Worm (Caenorhabditis elegans) whole organism, early embryonic: ENCODE results near the gene cdd-2.

Source experiments
- B0310.2 ChIP-seq: sonication (generic microtip); optimal IDR thresholded peaks from 2 replicates; lab custom pipeline; 2016; ENCODE audit warnings: mild to moderate bottlenecking, missing genetic modification characterization, missing compliant biosample characterization
- F13C5.2 ChIP-seq: sonication (generic microtip); optimal IDR thresholded peaks from 2 replicates; lab custom pipeline; 2017; ENCODE audit warnings: mild to moderate bottlenecking, missing genetic modification characterization, inconsistent platforms, missing compliant biosample characterization
- aly-1 ChIP-seq: sonication (generic microtip); optimal IDR thresholded peaks from 2 replicates; lab custom pipeline; 2016; ENCODE audit warnings: missing genetic modification characterization, missing compliant biosample characterization
- ama-1 ChIP-seq: fragments of 150-350 bp; optimal IDR thresholded peaks from 2 replicates; lab custom pipeline; 2014
- ceh-13 ChIP-seq: fragments of 200-800 bp; sonication (Bioruptor generic); optimal IDR thresholded peaks from 2 replicates; lab custom pipeline; 2018; ENCODE audit warnings: mild to moderate bottlenecking, missing genetic modification characterization, missing compliant biosample characterization
- ceh-36 ChIP-seq: sonication (generic microtip); optimal IDR thresholded peaks from 2 replicates; lab custom pipeline; 2016; ENCODE audit warnings: missing genetic modification characterization, inconsistent platforms, missing compliant biosample characterization
- ets-7 ChIP-seq: sonication (generic microtip); optimal IDR thresholded peaks from 2 replicates; lab custom pipeline; 2016; ENCODE audit warnings: missing genotype, missing genetic modification characterization, missing compliant biosample characterization
- flt-1 ChIP-seq: fragments of 200-800 bp; sonication (Bioruptor generic); IDR thresholded peaks from 2 replicates; pipeline ENCODE4 v1.3.6; 2022; ENCODE audit warnings: missing genetic modification characterization, missing compliant biosample characterization
- hmbx-1 ChIP-seq: sonication (generic microtip); optimal IDR thresholded peaks from 2 replicates; lab custom pipeline; 2016; ENCODE audit warnings: mild to moderate bottlenecking, missing genetic modification characterization, missing compliant biosample characterization
- hmg-4 ChIP-seq: fragments of 200-800 bp; sonication (Bioruptor generic); optimal IDR thresholded peaks from 2 replicates; lab custom pipeline; 2018; ENCODE audit warnings: mild to moderate bottlenecking, missing genetic modification characterization, missing compliant biosample characterization
- hnd-1 ChIP-seq: sonication (generic microtip); optimal IDR thresholded peaks from 2 replicates; lab custom pipeline; 2016; ENCODE audit warnings: missing genetic modification characterization, missing compliant biosample characterization
- pes-1 ChIP-seq: fragments of 200-800 bp; sonication (Bioruptor generic); IDR thresholded peaks from 2 replicates; pipeline ENCODE4 v1.3.6; 2022; ENCODE audit warnings: missing genetic modification reagents, missing genetic modification characterization, missing compliant biosample characterization
- scrt-1 ChIP-seq: fragments of 200-800 bp; sonication (Bioruptor generic); IDR thresholded peaks from 2 replicates; pipeline ENCODE4 v1.3.6; 2022; ENCODE audit warnings: missing genetic modification characterization, missing compliant biosample characterization
- sea-1 ChIP-seq: fragments of 200-800 bp; sonication (Bioruptor generic); conservative IDR thresholded peaks from 2 replicates; pipeline ENCODE4 v1.3.6; 2022; ENCODE audit warnings: missing genetic modification characterization, missing compliant biosample characterization
- tbx-11 ChIP-seq: fragments of 200-800 bp; sonication (Bioruptor generic); IDR thresholded peaks from 2 replicates; pipeline ENCODE4 v1.3.6; 2022; ENCODE audit warnings: missing genetic modification characterization, missing compliant biosample characterization
- tbx-37 ChIP-seq: fragments of 200-800 bp; sonication (Bioruptor generic); conservative IDR thresholded peaks from 2 replicates; pipeline ENCODE4 v1.3.6; 2022; ENCODE audit warnings: missing genetic modification reagents, missing genetic modification characterization, missing compliant biosample characterization
- tra-4 ChIP-seq: sonication (generic microtip); optimal IDR thresholded peaks from 2 replicates; lab custom pipeline; 2017; ENCODE audit warnings: missing genetic modification characterization, missing compliant biosample characterization

Gene cdd-2

ce11 chrIV:7547843-7548578 is at the start of gene cdd-2, which contains the start of gene oef-1:
Gene cdd-2, minus strand, starts transcription at chrIV:7547893.
Gene oef-1, plus strand, starts transcription at chrIV:7548417.
- TF ChIP-seq ceh-13 (no peak), flt-1 (GFP tag; lab: Robert Waterston, UW) (no peak), sea-1 (GFP tag; lab: Robert Waterston, UW) (no peak), pes-1 (no peak), hnd-1 (tag; lab: Kevin White, UChicago) (no peak), B0310.2 (no peak), scrt-1 (GFP tag; lab: Robert Waterston, UW) (no peak), F13C5.2 (no peak), hmg-4 (GFP tag; lab: Kevin White, UChicago) (no peak), ama-1 (no peak), ets-7 (tag; lab: Kevin White, UChicago) (no peak), tra-4 (tag; lab: Kevin White, UChicago) (no peak), tbx-37 (GFP tag; lab: Robert Waterston, UW) (no peak), ceh-36 (tag; lab: Kevin White, UChicago) (no peak), aly-1 (tag; lab: Kevin White, UChicago) (no peak), hmbx-1 (tag; lab: Kevin White, UChicago) (no peak), tbx-11 (no peak)

ce11 chrIV:7588631-7589030 is 40.9 kb upstream of the cdd-2 start, which contains the start of gene cla-1:
Gene cla-1, plus strand, starts transcription at chrIV:7588931.
- TF ChIP-seq scrt-1 (GFP tag; lab: Robert Waterston, UW), result no peak
- no peak for TF ChIP-seq pes-1
- no peak for TF ChIP-seq F13C5.2
- TF ChIP-seq tra-4 (tag; lab: Kevin White, UChicago), result no peak
- no peak for TF ChIP-seq tbx-37 (GFP tag; lab: Robert Waterston, UW)
- no peak for TF ChIP-seq ama-1
- no peak for TF ChIP-seq hnd-1 (tag; lab: Kevin White, UChicago)
- TF ChIP-seq tbx-11, result no peak
- TF ChIP-seq hmbx-1 (tag; lab: Kevin White, UChicago), result no peak
- no peak for TF ChIP-seq aly-1 (tag; lab: Kevin White, UChicago)
- no peak for TF ChIP-seq hmg-4 (GFP tag; lab: Kevin White, UChicago)
- no peak for TF ChIP-seq flt-1 (GFP tag; lab: Robert Waterston, UW)
- TF ChIP-seq B0310.2, result no peak

- no peak for TF ChIP-seq scrt-1 (GFP tag; lab: Robert Waterston, UW)
- TF ChIP-seq hmbx-1 (tag; lab: Kevin White, UChicago), result no peak
- TF ChIP-seq tra-4 (tag; lab: Kevin White, UChicago), result no peak
- no peak for TF ChIP-seq hnd-1 (tag; lab: Kevin White, UChicago)
- TF ChIP-seq ceh-13, result no peak
- no peak for TF ChIP-seq F13C5.2
- no peak for TF ChIP-seq tbx-11
- no peak for TF ChIP-seq tbx-37 (GFP tag; lab: Robert Waterston, UW)
- no peak for TF ChIP-seq hmg-4 (GFP tag; lab: Kevin White, UChicago)
- no peak for TF ChIP-seq ama-1
- TF ChIP-seq ets-7 (tag; lab: Kevin White, UChicago), result no peak
- no peak for TF ChIP-seq flt-1 (GFP tag; lab: Robert Waterston, UW)
- no peak for TF ChIP-seq aly-1 (tag; lab: Kevin White, UChicago)
These were observed 39.3 kb upstream of the cdd-2 start for ce11 chrIV:7586972-7587371.

- TF ChIP-seq ets-7 (tag; lab: Kevin White, UChicago) (no peak), tra-4 (tag; lab: Kevin White, UChicago) (no peak), hnd-1 (tag; lab: Kevin White, UChicago) (no peak), B0310.2 (no peak), tbx-11 (no peak)
These were observed 37.7 kb upstream of the cdd-2 start for ce11 chrIV:7585273-7585882.

- TF ChIP-seq ceh-36 (tag; lab: Kevin White, UChicago) (no peak), scrt-1 (GFP tag; lab: Robert Waterston, UW) (no peak), tbx-37 (GFP tag; lab: Robert Waterston, UW) (no peak), ama-1 (no peak), sea-1 (GFP tag; lab: Robert Waterston, UW) (no peak), flt-1 (GFP tag; lab: Robert Waterston, UW) (peak; percentile 52; the same call in 1 of the 2 replicates), pes-1 (no peak), ets-7 (tag; lab: Kevin White, UChicago) (no peak), F13C5.2 (peak; percentile 72), hmg-4 (GFP tag; lab: Kevin White, UChicago) (no peak)
These were observed 32.4 kb upstream of the cdd-2 start, which contains the start of the genes cec-5 and nol-10 for ce11 chrIV:7580062-7580614. Gene cec-5, minus strand, starts transcription at chrIV:7580112. Gene nol-10, plus strand, starts transcription at chrIV:7580597.

- TF ChIP-seq tbx-37 (GFP tag; lab: Robert Waterston, UW) (no peak), aly-1 (tag; lab: Kevin White, UChicago) (no peak), scrt-1 (GFP tag; lab: Robert Waterston, UW) (no peak), ceh-13 (no peak), F13C5.2 (no peak), hmbx-1 (tag; lab: Kevin White, UChicago) (no peak), tra-4 (tag; lab: Kevin White, UChicago) (no peak), ceh-36 (tag; lab: Kevin White, UChicago) (no peak), flt-1 (GFP tag; lab: Robert Waterston, UW) (no peak), hnd-1 (tag; lab: Kevin White, UChicago) (no peak), ama-1 (no peak)
These were observed 30.6 kb upstream of the cdd-2 start, which contains the start of gene F32E10.5 for ce11 chrIV:7578281-7578680. Gene F32E10.5, minus strand, starts transcription at chrIV:7578381.
